Fruit fly (Drosophila melanogaster) whole organism, prepupa: ENCODE measurements around the gene Prx5.
A peak's percentile ranks its signal among the peaks of the same experiment; 100 is the strongest.

ENCODE experiments used
- Blimp-1 ChIP-seq: fragments of 200-800 bp; sonication (Bioruptor generic); optimal IDR thresholded peaks from 3 replicates; lab custom pipeline; 2017; ENCODE audit warnings: missing biosample characterization, missing genetic modification characterization, mild to moderate bottlenecking, moderate library complexity, missing genetic modification reagents
- CG10631 ChIP-seq: fragments of 200-800 bp; sonication (Bioruptor generic); optimal IDR thresholded peaks from 2 replicates; lab custom pipeline; 2016; ENCODE audit warnings: missing biosample characterization, missing genetic modification characterization
- CG10669 ChIP-seq: fragments of 200-800 bp; sonication (Bioruptor generic); optimal IDR thresholded peaks from 3 replicates; lab custom pipeline; 2018; ENCODE audit warnings: missing biosample characterization, mild to moderate bottlenecking, missing genetic modification characterization, moderate library complexity
- CG11294 ChIP-seq: fragments of 200-800 bp; sonication (Bioruptor generic); IDR thresholded peaks from 2 replicates; pipeline ENCODE4 v1.3.6; 2022; ENCODE audit warnings: missing biosample characterization, missing genetic modification characterization
- CG11762 ChIP-seq: fragments of 200-800 bp; sonication (Bioruptor generic); optimal IDR thresholded peaks from 3 replicates; lab custom pipeline; 2016; ENCODE audit warnings: missing biosample characterization, missing genetic modification characterization; ENCODE audit not compliant: insufficient read depth
- CG11902 ChIP-seq: fragments of 200-800 bp; sonication (Bioruptor generic); optimal IDR thresholded peaks from 3 replicates; lab custom pipeline; 2016; ENCODE audit warnings: missing biosample characterization, missing genetic modification characterization
- CG15336 ChIP-seq: fragments of 200-800 bp; sonication (Bioruptor generic); IDR thresholded peaks from 2 replicates; pipeline ENCODE4 v1.3.6; 2022; ENCODE audit warnings: missing biosample characterization, missing genetic modification characterization
- CG1621 ChIP-seq: fragments of 200-800 bp; sonication (Bioruptor generic); optimal IDR thresholded peaks from 3 replicates; lab custom pipeline; 2018; ENCODE audit warnings: missing biosample characterization, mild to moderate bottlenecking, missing genetic modification characterization
- CG16779 ChIP-seq: fragments of 200-800 bp; sonication (Bioruptor generic); optimal IDR thresholded peaks from 3 replicates; lab custom pipeline; 2017; ENCODE audit warnings: missing biosample characterization, mild to moderate bottlenecking, missing genetic modification characterization
- CG31627 ChIP-seq: fragments of 200-800 bp; sonication (Bioruptor generic); optimal IDR thresholded peaks from 3 replicates; lab custom pipeline; 2016; ENCODE audit warnings: missing biosample characterization, missing genetic modification characterization
- CG34406 ChIP-seq: fragments of 200-800 bp; sonication (Bioruptor generic); optimal IDR thresholded peaks from 3 replicates; lab custom pipeline; 2016; ENCODE audit warnings: missing biosample characterization, missing genetic modification characterization
- CG3919 ChIP-seq: fragments of 200-800 bp; sonication (Bioruptor generic); optimal IDR thresholded peaks from 3 replicates; lab custom pipeline; 2016; ENCODE audit warnings: missing biosample characterization, missing genetic modification characterization
- CG6163 ChIP-seq: fragments of 200-800 bp; sonication (Bioruptor generic); IDR thresholded peaks from 3 replicates; pipeline ENCODE4 v1.3.6; 2022; ENCODE audit warnings: missing biosample characterization, missing genetic modification characterization
- CG6276 ChIP-seq: fragments of 200-800 bp; sonication (Bioruptor generic); optimal IDR thresholded peaks from 2 replicates; lab custom pipeline; 2017; ENCODE audit warnings: missing biosample characterization, mild to moderate bottlenecking, missing genetic modification characterization
- CG6792 ChIP-seq: fragments of 200-800 bp; sonication (Bioruptor generic); optimal IDR thresholded peaks from 3 replicates; lab custom pipeline; 2016; ENCODE audit warnings: missing biosample characterization, missing genetic modification characterization
- CG6808 ChIP-seq: fragments of 200-800 bp; sonication (Bioruptor generic); optimal IDR thresholded peaks from 3 replicates; lab custom pipeline; 2017; ENCODE audit warnings: missing biosample characterization, missing genetic modification characterization, mild to moderate bottlenecking, moderate library complexity, missing genetic modification reagents
- CG6854 ChIP-seq: fragments of 200-800 bp; sonication (Bioruptor generic); optimal IDR thresholded peaks from 2 replicates; lab custom pipeline; 2017; ENCODE audit warnings: missing biosample characterization, mild to moderate bottlenecking, missing genetic modification characterization
- CG7368 ChIP-seq: fragments of 200-800 bp; sonication (Bioruptor generic); optimal IDR thresholded peaks from 3 replicates; lab custom pipeline; 2016; ENCODE audit warnings: missing biosample characterization, missing genetic modification characterization
- CG8119 ChIP-seq: fragments of 200-800 bp; sonication (Bioruptor generic); IDR thresholded peaks from 3 replicates; pipeline ENCODE4 v1.3.6; 2022; ENCODE audit warnings: missing biosample characterization, missing genetic modification characterization
- CG8319 ChIP-seq: fragments of 200-800 bp; sonication (Bioruptor generic); optimal IDR thresholded peaks from 3 replicates; lab custom pipeline; 2016; ENCODE audit warnings: missing biosample characterization, missing genetic modification characterization
- CG8632 ChIP-seq: fragments of 200-800 bp; sonication (Bioruptor generic); optimal IDR thresholded peaks from 3 replicates; lab custom pipeline; 2016; ENCODE audit warnings: missing biosample characterization, missing genetic modification characterization
- CG9139 ChIP-seq: fragments of 200-800 bp; sonication (Bioruptor generic); optimal IDR thresholded peaks from 3 replicates; lab custom pipeline; 2017; ENCODE audit warnings: missing biosample characterization, mild to moderate bottlenecking, missing genetic modification characterization
- Eip75B ChIP-seq: fragments of 200-800 bp; sonication (Bioruptor generic); optimal IDR thresholded peaks from 3 replicates; lab custom pipeline; 2016; ENCODE audit warnings: missing biosample characterization, missing genetic modification characterization
- Eip78C ChIP-seq: fragments of 200-800 bp; sonication (Bioruptor generic); peaks from one replicate; lab custom pipeline; 2016; ENCODE audit warnings: missing biosample characterization, missing genetic modification characterization
- Eip93F ChIP-seq: fragments of 200-800 bp; sonication (Bioruptor generic); optimal IDR thresholded peaks from 2 replicates; lab custom pipeline; 2016; ENCODE audit warnings: missing biosample characterization, mild to moderate bottlenecking, missing genetic modification characterization
- Ets21C ChIP-seq: fragments of 200-800 bp; sonication (Bioruptor generic); optimal IDR thresholded peaks from 3 replicates; lab custom pipeline; 2016; ENCODE audit warnings: missing biosample characterization, missing genetic modification characterization
- Ets96B ChIP-seq: fragments of 200-800 bp; optimal IDR thresholded peaks from 2 replicates; lab custom pipeline; 2019; ENCODE audit warnings: missing biosample characterization, mild to moderate bottlenecking, missing genetic modification characterization, moderate library complexity
- Gug ChIP-seq: fragments of 200-800 bp; sonication (Bioruptor generic); IDR thresholded peaks from 2 replicates; pipeline ENCODE4 v1.3.6; 2022; ENCODE audit warnings: missing biosample characterization, missing genetic modification characterization
- Hr38 ChIP-seq: sonication (Bioruptor generic); optimal IDR thresholded peaks from 2 replicates; lab custom pipeline; 2016; ENCODE audit warnings: missing biosample characterization, missing genetic modification characterization
- Hr39 ChIP-seq: fragments of 200-800 bp; sonication (Bioruptor generic); optimal IDR thresholded peaks from 2 replicates; lab custom pipeline; 2016; ENCODE audit warnings: missing biosample characterization, missing genetic modification characterization
- Lpt ChIP-seq: fragments of 200-800 bp; sonication (Bioruptor generic); optimal IDR thresholded peaks from 3 replicates; lab custom pipeline; 2016; ENCODE audit warnings: missing biosample characterization, missing genetic modification characterization
- Met ChIP-seq: fragments of 200-800 bp; sonication (Bioruptor generic); optimal IDR thresholded peaks from 3 replicates; lab custom pipeline; 2016; ENCODE audit warnings: missing biosample characterization, missing genetic modification characterization
- OdsH ChIP-seq: fragments of 200-800 bp; sonication (Bioruptor generic); optimal IDR thresholded peaks from 3 replicates; lab custom pipeline; 2016; ENCODE audit warnings: missing biosample characterization, missing genetic modification characterization
- Smox ChIP-seq: fragments of 200-800 bp; sonication (Bioruptor generic); optimal IDR thresholded peaks from 3 replicates; lab custom pipeline; 2016; ENCODE audit warnings: missing biosample characterization, missing genetic modification characterization
- Sox102F ChIP-seq: fragments of 200-800 bp; sonication (Bioruptor generic); optimal IDR thresholded peaks from 2 replicates; lab custom pipeline; 2016; ENCODE audit warnings: missing biosample characterization, mild to moderate bottlenecking, missing genetic modification characterization
- Sox14 ChIP-seq: fragments of 200-800 bp; sonication (Bioruptor generic); optimal IDR thresholded peaks from 3 replicates; lab custom pipeline; 2016; ENCODE audit warnings: missing biosample characterization, missing genetic modification characterization
- Sox15 ChIP-seq: fragments of 200-800 bp; sonication (Bioruptor generic); optimal IDR thresholded peaks from 3 replicates; lab custom pipeline; 2016; ENCODE audit warnings: missing biosample characterization, missing genetic modification characterization
- achi ChIP-seq: fragments of 200-800 bp; sonication (Bioruptor generic); optimal IDR thresholded peaks from 3 replicates; lab custom pipeline; 2016; ENCODE audit warnings: missing biosample characterization, missing genetic modification characterization
- acj6 ChIP-seq: fragments of 200-800 bp; sonication (Bioruptor generic); optimal IDR thresholded peaks from 3 replicates; lab custom pipeline; 2016; ENCODE audit warnings: missing biosample characterization, missing genetic modification characterization
- cyc ChIP-seq: fragments of 200-800 bp; sonication (Bioruptor generic); optimal IDR thresholded peaks from 3 replicates; lab custom pipeline; 2016; ENCODE audit warnings: missing biosample characterization, missing genetic modification characterization
- dac ChIP-seq: fragments of 200-800 bp; sonication (Bioruptor generic); optimal IDR thresholded peaks from 2 replicates; lab custom pipeline; 2017; ENCODE audit warnings: missing biosample characterization, mild to moderate bottlenecking, missing genetic modification characterization
- dsx ChIP-seq: fragments of 200-800 bp; optimal IDR thresholded peaks from 3 replicates; lab custom pipeline; 2019; ENCODE audit warnings: missing biosample characterization, mild to moderate bottlenecking, missing genetic modification characterization, moderate library complexity; ENCODE audit not compliant: poor library complexity, severe bottlenecking
- eg ChIP-seq: fragments of 200-800 bp; sonication (Bioruptor generic); IDR thresholded peaks from 3 replicates; pipeline ENCODE4 v1.3.6; 2022; ENCODE audit warnings: missing biosample characterization, missing genetic modification characterization
- fd59A ChIP-seq: fragments of 200-800 bp; sonication (Bioruptor generic); optimal IDR thresholded peaks from 2 replicates; lab custom pipeline; 2017; ENCODE audit warnings: missing biosample characterization, mild to moderate bottlenecking, missing genetic modification characterization, missing genetic modification reagents
- fd85E ChIP-seq: fragments of 200-800 bp; sonication (Bioruptor generic); optimal IDR thresholded peaks from 3 replicates; lab custom pipeline; 2016; ENCODE audit warnings: missing biosample characterization, missing genetic modification characterization
- fkh ChIP-seq: fragments of 200-800 bp; sonication (Bioruptor generic); optimal IDR thresholded peaks from 3 replicates; lab custom pipeline; 2017; ENCODE audit warnings: missing biosample characterization, mild to moderate bottlenecking, missing genetic modification characterization, moderate library complexity
- lz ChIP-seq: fragments of 200-800 bp; sonication (Bioruptor generic); optimal IDR thresholded peaks from 3 replicates; lab custom pipeline; 2016; ENCODE audit warnings: missing biosample characterization, missing genetic modification characterization
- net ChIP-seq: fragments of 200-800 bp; sonication (Bioruptor generic); optimal IDR thresholded peaks from 3 replicates; lab custom pipeline; 2016; ENCODE audit warnings: missing biosample characterization, missing genetic modification characterization
- pdm3 ChIP-seq: fragments of 200-800 bp; sonication (Bioruptor generic); optimal IDR thresholded peaks from 3 replicates; lab custom pipeline; 2016; ENCODE audit warnings: missing biosample characterization, missing genetic modification characterization
- spab ChIP-seq: fragments of 200-800 bp; sonication (Bioruptor generic); optimal IDR thresholded peaks from 2 replicates; lab custom pipeline; 2017; ENCODE audit warnings: missing biosample characterization, mild to moderate bottlenecking, missing genetic modification characterization, missing genetic modification reagents
- svp ChIP-seq: fragments of 200-800 bp; sonication (Bioruptor generic); peaks from one replicate; lab custom pipeline; 2016; ENCODE audit warnings: missing biosample characterization, missing genetic modification characterization
- topi ChIP-seq: fragments of 200-800 bp; sonication (Bioruptor generic); optimal IDR thresholded peaks from 3 replicates; lab custom pipeline; 2016; ENCODE audit warnings: missing biosample characterization, missing genetic modification characterization
- vri ChIP-seq: fragments of 200-800 bp; sonication (Bioruptor generic); optimal IDR thresholded peaks from 3 replicates; lab custom pipeline; 2016; ENCODE audit warnings: missing biosample characterization, mild to moderate bottlenecking, missing genetic modification characterization

Prx5 gene

DNA sequence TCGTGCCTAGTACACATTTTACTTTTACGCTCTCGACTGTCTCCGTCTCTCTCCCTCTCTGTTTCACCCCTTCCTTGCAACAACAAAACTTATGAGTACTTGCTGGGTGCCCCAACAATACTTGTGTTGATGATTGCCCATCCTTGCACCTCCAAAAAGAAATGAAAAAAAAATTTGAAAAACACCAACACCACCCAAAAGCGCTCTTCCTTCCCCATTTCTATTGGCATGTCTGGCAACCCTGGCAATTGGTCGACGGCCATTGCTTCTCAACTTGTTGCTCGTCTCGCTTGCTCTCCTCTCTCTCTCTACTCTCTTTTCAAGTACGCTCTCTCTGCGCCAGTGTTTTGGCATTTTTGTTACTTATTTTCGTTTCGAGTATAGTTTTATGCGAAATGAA, 1.3 kb upstream of the Prx5 start:
- TF ChIP-seq CG6276 (GFP tag; lab: Kevin White, UChicago), result no peak
- no peak for TF ChIP-seq CG6792
- no peak for TF ChIP-seq CG11902 (GFP tag; lab: Kevin White, UChicago)
- TF ChIP-seq CG9139 (GFP tag; lab: Kevin White, UChicago), result peak; percentile 25
- TF ChIP-seq Eip78C (GFP tag; lab: Kevin White, UChicago), result no peak
- peak; percentile 32 for TF ChIP-seq topi
- peak; percentile 45; the same call in 2 of the 3 replicates for TF ChIP-seq CG6163
- no peak for TF ChIP-seq Gug (GFP tag; lab: Robert Waterston, UW)
- no peak for TF ChIP-seq cyc (GFP tag; lab: Kevin White, UChicago)
- no peak for TF ChIP-seq CG10631 (GFP tag; lab: Kevin White, UChicago)
- TF ChIP-seq CG7368, result peak; percentile 59
- TF ChIP-seq CG11294 (GFP tag; lab: Robert Waterston, UW), result no peak
- TF ChIP-seq CG1621 (tag; lab: Kevin White, UChicago), result no peak
- TF ChIP-seq Hr39 (GFP tag; lab: Kevin White, UChicago), result peak; percentile 25
- no peak for TF ChIP-seq pdm3
- no peak for TF ChIP-seq fkh (GFP tag; lab: Kevin White, UChicago)
- no peak for TF ChIP-seq Sox15 (GFP tag; lab: Kevin White, UChicago)
- TF ChIP-seq CG8632 (GFP tag; lab: Kevin White, UChicago), result peak; percentile 36
- TF ChIP-seq CG11762, result peak; percentile 5
- peak; percentile 1 for TF ChIP-seq acj6 (GFP tag; lab: Kevin White, UChicago)
- no peak for TF ChIP-seq fd59A (GFP tag; lab: Kevin White, UChicago)
- TF ChIP-seq Met, result peak; percentile 14
- TF ChIP-seq CG10669 (GFP tag; lab: Kevin White, UChicago), result no peak
- peak; percentile 52 for TF ChIP-seq CG34406
- peak; percentile 39 for TF ChIP-seq net (GFP tag; lab: Kevin White, UChicago)
- TF ChIP-seq Ets21C (GFP tag; lab: Kevin White, UChicago), result no peak
- TF ChIP-seq Eip75B (GFP tag; lab: Kevin White, UChicago), result no peak
- peak; percentile 23 for TF ChIP-seq Lpt (GFP tag; lab: Kevin White, UChicago)
- TF ChIP-seq CG6854, result no peak
- peak; percentile 35 for TF ChIP-seq achi (GFP tag; lab: Kevin White, UChicago)
- TF ChIP-seq spab, result no peak
- no peak for TF ChIP-seq CG16779 (tag; lab: Kevin White, UChicago)
- TF ChIP-seq fd85E (GFP tag; lab: Kevin White, UChicago), result no peak
- TF ChIP-seq CG8319 (GFP tag; lab: Kevin White, UChicago), result no peak
- no peak; the same call in 2 of the 3 replicates for TF ChIP-seq CG8119 (GFP tag; lab: Robert Waterston, UW)
- 0 out of 2 replicates have a peak, but pooled peaks have one; percentile 10 for TF ChIP-seq CG15336
- TF ChIP-seq Sox102F, result peak; percentile 33
- TF ChIP-seq CG3919 (GFP tag; lab: Kevin White, UChicago), result peak; percentile 54
- peak; percentile 33 for TF ChIP-seq OdsH
- TF ChIP-seq svp (GFP tag; lab: Kevin White, UChicago), result no peak
- TF ChIP-seq Smox (GFP tag; lab: Kevin White, UChicago), result no peak
- no peak for TF ChIP-seq Eip93F (GFP tag; lab: Kevin White, UChicago)
- TF ChIP-seq CG6808 (GFP tag; lab: Kevin White, UChicago), result peak; percentile 58
- no peak for TF ChIP-seq Hr38 (GFP tag; lab: Kevin White, UChicago)
- peak; percentile 38 for TF ChIP-seq Sox14 (GFP tag; lab: Kevin White, UChicago)
- TF ChIP-seq dac (GFP tag; lab: Kevin White, UChicago), result no peak
- no peak for TF ChIP-seq Ets96B (tag; lab: Kevin White, UChicago)
- TF ChIP-seq vri (GFP tag; lab: Kevin White, UChicago), result peak; percentile 4
- TF ChIP-seq dsx (GFP tag; lab: Kevin White, UChicago), result peak; percentile 19
- TF ChIP-seq CG31627 (GFP tag; lab: Kevin White, UChicago), result peak; percentile 29
- TF ChIP-seq Blimp-1, result no peak
- TF ChIP-seq eg (GFP tag; lab: Robert Waterston, UW), result peak; percentile 47; the same call in 2 of the 3 replicates
- no peak for TF ChIP-seq lz
